Fruit fly (Drosophila melanogaster): ENCODE results near the gene CG31176.

The CG31176 gene

DNA sequence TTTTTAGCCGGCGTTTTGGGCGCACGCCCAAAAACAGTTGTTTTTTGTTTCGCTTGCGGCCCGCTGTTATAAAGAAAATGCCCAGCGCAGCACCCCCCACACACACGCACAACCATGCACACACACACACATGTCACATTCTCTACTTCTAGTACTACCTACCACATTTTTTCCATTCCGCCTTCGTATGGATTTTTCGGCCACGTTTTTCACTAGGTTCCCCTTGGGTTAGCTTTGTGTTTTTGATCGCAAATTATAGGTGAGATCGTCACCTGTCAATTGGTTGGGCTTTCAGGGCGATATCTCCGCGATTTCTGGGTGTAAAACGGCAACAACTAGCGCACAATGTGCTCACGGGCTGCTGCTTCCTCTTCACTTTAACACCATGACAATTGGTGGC lies 59.4 kb downstream of the CG31176 start:
- no peak for TF ChIP-seq h (optimal IDR thresholded peaks at IDR 0.05)
- TF ChIP-seq insv (optimal IDR thresholded peaks at IDR 0.05), result no peak
- no peak for TF ChIP-seq Sin3A (optimal IDR thresholded peaks at IDR 0.05)
- no peak for TF ChIP-seq Myc (optimal IDR thresholded peaks at IDR 0.05)
- TF ChIP-seq psq (optimal IDR thresholded peaks at IDR 0.05), result no peak
- no peak for TF ChIP-seq ttk (optimal IDR thresholded peaks at IDR 0.05)

DNA sequence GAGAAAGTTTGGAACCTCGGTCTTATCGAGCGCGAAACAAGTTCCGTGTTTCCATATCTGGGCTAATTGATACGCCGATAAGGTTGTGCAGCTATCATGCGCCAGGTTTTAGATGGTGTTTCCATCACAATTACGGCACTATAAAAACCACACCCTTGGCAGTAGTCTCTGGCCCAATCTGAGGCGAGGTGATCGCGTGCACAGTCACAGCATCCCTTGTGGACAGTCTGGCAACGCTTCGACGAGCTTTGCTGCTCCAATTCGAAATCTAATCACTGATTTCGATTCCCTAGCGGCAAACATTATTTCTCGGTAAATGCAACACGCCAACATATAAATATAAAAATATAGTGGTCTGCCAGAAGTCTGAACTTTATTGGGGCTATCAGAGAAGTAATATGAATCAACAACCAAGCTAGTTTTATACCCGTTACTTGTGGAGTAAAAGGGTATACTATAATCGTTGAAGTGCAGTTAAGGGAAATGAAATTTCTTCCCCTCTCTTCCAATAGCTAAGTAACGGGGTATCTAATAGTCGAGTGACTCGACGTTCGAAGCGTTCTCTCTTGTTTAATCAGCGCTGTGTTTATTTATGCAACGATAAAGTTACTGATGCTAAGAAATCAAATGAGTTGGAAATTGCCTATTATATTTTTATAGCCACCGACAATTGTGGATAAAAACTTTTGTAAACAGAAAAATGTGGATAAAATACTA lies 60.5 kb downstream of the CG31176 start:
- TF ChIP-seq Sin3A (optimal IDR thresholded peaks at IDR 0.05) (no peak), ttk (optimal IDR thresholded peaks at IDR 0.05) (no peak), psq (optimal IDR thresholded peaks at IDR 0.05) (no peak), h (optimal IDR thresholded peaks at IDR 0.05) (no peak), Myc (optimal IDR thresholded peaks at IDR 0.05) (no peak), insv (optimal IDR thresholded peaks at IDR 0.05) (no peak)

DNA sequence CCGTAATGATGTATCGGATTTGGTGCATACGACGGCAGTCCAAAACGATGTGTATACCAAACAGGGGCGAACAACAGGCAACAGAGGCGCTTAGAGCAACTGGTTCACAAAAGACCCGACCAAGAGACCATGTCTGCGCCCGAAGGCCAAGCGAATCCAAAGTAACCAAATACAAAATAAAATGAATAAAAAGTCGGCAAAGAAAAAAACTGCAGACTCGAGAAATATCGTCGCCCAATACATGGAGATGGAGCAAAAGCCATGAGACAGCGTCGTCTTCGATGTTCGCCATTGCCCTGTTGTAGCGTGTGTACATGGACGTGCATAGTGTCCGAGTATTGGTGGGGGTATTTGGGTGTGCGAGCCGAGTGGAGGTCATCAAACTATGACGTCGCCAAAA lies 61.2 kb downstream of the CG31176 start:
- no peak for TF ChIP-seq Myc (optimal IDR thresholded peaks at IDR 0.05)
- no peak for TF ChIP-seq ttk (optimal IDR thresholded peaks at IDR 0.05)
- TF ChIP-seq insv (optimal IDR thresholded peaks at IDR 0.05), result no peak
- TF ChIP-seq psq (optimal IDR thresholded peaks at IDR 0.05), result no peak
- TF ChIP-seq Sin3A (optimal IDR thresholded peaks at IDR 0.05), result no peak
- no peak for TF ChIP-seq h (optimal IDR thresholded peaks at IDR 0.05)

DNA sequence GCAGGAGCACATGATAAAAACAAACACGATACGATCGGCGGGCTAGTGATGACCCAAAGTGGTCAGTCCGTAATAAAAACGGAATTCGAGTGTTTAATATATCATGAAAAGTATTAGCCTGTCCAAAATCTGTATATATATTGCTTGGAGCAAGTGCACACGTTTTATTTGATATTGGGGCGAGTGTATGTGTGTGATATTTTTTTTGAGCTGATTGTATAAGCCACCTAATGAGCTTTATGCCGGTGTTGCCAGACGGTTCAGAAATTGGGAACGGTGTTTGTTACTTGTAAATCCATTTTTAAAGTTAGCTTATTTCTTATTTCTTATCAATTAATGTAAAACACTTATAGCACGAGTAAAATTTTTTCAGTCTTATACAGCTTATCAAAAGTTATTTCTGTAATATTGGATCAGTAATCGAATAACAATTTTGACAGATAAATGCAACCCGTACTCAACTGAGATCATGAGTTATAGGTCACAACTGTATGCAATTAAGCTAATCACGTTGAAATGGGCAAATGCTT lies 61.9 kb downstream of the CG31176 start:
- TF ChIP-seq psq (optimal IDR thresholded peaks at IDR 0.05) (no peak), insv (optimal IDR thresholded peaks at IDR 0.05) (no peak), Sin3A (optimal IDR thresholded peaks at IDR 0.05) (no peak), ttk (optimal IDR thresholded peaks at IDR 0.05) (no peak), Myc (optimal IDR thresholded peaks at IDR 0.05) (no peak), h (optimal IDR thresholded peaks at IDR 0.05) (no peak)

DNA sequence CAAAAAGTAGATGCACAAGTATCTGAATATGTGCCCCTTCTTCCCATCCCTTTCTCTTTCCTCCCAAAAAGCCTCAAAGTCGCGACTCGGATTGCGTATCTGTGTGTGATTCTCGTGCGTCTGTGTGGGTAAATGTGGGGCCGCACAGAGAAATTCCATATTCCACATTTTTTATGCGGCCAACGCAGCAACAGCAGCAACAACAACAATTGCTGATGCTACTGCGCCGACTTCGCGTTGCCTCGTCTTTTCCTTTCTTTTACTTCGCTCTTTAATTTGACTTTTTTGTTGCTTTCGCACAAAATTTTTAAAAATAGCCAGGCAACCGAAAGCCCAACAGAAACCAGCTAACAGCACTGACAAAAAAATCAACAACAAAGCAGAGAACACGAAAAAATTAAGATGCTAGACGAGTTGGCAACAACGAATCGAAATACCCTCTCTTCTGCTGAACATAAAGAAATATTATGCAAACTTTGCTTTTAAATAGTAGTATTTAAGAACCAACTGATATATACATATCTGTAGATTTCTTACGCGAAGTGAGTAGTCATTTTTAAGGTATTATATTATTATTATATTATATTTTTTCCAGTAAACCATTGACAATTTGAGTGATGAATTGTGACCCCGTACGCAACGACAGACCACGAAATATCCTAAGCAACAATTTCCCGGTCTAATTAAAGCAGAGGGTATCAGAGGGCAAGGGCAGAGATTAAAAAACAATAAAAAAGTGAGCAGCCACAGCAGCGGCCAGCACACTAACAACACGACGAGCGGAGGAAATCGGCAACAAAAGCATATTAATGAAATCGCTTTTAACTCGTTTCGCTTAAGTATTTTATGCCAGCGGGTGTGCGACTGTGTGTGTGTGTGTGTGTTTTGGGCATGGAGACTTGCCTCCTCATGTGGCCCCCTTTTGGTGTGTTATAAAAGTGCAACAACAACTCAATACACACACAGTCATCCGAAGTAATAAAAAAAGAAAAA lies 62.7 kb downstream of the CG31176 start:
- TF ChIP-seq Sin3A (optimal IDR thresholded peaks at IDR 0.05) (no peak), Myc (optimal IDR thresholded peaks at IDR 0.05) (no peak), h (optimal IDR thresholded peaks at IDR 0.05) (no peak), ttk (optimal IDR thresholded peaks at IDR 0.05) (no peak), psq (optimal IDR thresholded peaks at IDR 0.05) (no peak), insv (optimal IDR thresholded peaks at IDR 0.05) (no peak)

DNA sequence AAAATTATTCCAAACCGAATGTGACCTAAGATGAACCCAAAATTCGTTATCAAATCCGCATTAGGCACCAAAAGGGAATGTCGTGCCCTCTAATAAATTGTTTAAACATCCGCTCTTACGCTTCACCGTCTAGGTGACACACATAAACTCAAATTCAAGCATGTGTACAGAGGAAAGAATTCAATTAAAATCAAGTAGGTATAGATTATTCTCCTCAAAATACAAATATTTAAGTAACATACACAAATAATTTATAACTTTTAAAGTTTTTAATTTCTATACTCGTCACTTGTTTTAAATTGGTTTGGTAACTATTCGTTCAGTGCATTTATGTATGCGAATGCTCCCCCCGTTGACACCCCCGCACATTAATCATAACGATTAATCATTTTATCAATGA lies 64.1 kb downstream of the CG31176 start:
- no peak for TF ChIP-seq insv (optimal IDR thresholded peaks at IDR 0.05)
- no peak for TF ChIP-seq h (optimal IDR thresholded peaks at IDR 0.05)
- TF ChIP-seq Myc (optimal IDR thresholded peaks at IDR 0.05), result no peak
- TF ChIP-seq ttk (optimal IDR thresholded peaks at IDR 0.05), result no peak
- no peak for TF ChIP-seq Sin3A (optimal IDR thresholded peaks at IDR 0.05)
- no peak for TF ChIP-seq psq (optimal IDR thresholded peaks at IDR 0.05)

DNA sequence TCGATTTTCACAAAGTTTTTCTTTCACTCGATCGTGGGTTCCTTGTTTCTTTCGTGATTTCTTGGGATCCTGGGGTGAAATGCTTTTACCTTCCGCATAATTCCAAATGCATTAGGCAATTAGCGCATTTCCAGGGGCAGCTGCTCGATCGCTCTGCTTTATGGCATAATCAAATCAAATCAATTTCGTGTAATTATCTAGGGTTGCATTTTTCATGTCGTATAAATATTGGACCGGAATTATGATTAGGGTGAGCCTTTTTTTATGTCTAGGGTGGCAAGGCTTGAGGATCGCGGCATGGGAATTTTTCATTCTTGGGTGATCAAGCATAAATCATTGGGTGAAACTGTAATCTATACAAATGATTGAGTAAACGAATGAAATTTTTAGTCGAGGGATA lies 64.7 kb downstream of the CG31176 start:
- TF ChIP-seq psq (optimal IDR thresholded peaks at IDR 0.05), result no peak
- no peak for TF ChIP-seq Myc (optimal IDR thresholded peaks at IDR 0.05)
- TF ChIP-seq h (optimal IDR thresholded peaks at IDR 0.05), result no peak

DNA sequence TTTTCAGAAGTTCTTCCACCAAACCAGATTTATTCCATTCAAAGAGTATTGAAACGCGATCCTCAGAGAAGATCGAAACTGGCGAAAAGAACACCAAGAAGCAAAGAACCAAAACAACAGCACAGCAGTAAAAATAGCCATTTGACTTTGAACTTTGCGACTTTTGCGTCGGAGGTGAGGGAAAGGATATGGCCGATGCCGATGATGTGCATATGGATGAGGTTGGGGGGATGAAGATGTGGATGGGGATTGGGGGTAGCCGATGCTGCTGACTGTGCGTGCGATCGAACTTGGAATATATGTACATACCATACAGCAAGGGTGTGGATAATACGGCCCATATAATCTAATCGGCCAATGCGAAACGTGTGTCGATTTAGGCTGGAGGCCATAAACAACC lies 66.0 kb downstream of the CG31176 start:
- TF ChIP-seq ttk (optimal IDR thresholded peaks at IDR 0.05), result no peak
- no peak for TF ChIP-seq Sin3A (optimal IDR thresholded peaks at IDR 0.05)
- no peak for TF ChIP-seq psq (optimal IDR thresholded peaks at IDR 0.05)
- no peak for TF ChIP-seq h (optimal IDR thresholded peaks at IDR 0.05)
- TF ChIP-seq insv (optimal IDR thresholded peaks at IDR 0.05), result no peak
- TF ChIP-seq Myc (optimal IDR thresholded peaks at IDR 0.05), result no peak

DNA sequence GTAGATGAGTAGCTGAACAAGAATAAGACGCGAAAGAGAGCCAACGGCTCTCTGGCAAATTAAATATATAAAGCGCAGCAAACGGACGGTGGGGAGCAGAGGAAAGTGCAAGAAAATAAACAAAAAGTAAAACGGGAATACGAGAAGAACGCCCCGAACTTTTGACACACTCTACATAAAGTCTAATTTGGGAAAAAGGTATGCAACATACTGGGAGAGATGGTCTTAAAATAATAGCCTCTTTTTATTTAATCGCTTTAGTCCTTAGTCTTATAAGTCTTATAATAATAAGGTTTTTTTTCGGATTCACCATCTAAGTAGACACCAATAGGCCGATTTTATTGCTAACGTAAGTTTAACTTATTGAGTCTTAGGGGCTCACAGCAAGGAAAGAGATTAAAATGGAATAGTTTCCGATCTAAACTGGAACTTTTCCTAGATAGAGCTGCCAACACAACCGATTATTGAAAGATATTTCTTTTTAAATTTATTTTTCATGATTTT lies 66.5 kb downstream of the CG31176 start:
- TF ChIP-seq Myc (optimal IDR thresholded peaks at IDR 0.05) (no peak), insv (optimal IDR thresholded peaks at IDR 0.05) (no peak)

DNA sequence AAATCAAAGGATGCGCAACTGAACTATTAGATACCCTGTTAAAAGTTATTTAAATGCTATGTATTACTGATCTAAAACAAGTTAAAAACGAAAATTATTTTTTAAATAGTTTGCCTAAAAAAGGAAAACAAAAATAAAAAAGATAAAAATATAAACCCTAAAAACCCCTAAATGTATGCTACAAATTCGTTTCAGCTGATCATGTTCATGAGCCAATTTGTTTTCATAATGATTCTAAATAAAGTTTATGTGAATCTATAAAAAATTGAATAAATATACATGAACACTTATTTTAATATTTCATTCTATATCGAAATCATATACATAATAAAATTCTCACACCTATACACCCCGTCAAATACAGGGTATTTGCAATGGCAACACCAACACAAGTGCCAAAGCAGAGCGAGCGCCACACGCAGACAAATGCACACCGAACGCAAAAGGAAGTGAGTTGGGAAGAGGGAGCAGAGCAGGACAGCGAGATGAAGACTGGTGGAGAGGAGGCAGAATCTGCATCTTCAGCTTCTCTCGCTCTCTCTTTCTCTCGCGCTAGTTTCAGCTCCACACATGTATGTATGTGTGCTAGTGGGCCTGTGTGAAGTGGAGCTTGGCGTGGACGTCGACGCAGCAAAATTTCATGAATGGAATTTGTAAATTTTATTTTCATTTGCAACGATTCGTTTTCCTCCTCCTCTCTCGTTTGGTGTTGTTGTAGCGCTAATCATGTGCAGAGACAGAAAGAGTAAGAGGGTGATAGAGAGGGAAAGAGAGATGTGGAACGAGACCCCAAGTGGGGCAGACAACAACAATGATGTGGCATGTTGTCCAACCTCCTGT lies 68.2 kb downstream of the CG31176 start:
- TF ChIP-seq psq (optimal IDR thresholded peaks at IDR 0.05), result no peak
- no peak for TF ChIP-seq Myc (optimal IDR thresholded peaks at IDR 0.05)
- TF ChIP-seq h (optimal IDR thresholded peaks at IDR 0.05), result no peak
- TF ChIP-seq Sin3A (optimal IDR thresholded peaks at IDR 0.05), result no peak
- no peak for TF ChIP-seq ttk (optimal IDR thresholded peaks at IDR 0.05)
- TF ChIP-seq insv (optimal IDR thresholded peaks at IDR 0.05), result no peak

DNA sequence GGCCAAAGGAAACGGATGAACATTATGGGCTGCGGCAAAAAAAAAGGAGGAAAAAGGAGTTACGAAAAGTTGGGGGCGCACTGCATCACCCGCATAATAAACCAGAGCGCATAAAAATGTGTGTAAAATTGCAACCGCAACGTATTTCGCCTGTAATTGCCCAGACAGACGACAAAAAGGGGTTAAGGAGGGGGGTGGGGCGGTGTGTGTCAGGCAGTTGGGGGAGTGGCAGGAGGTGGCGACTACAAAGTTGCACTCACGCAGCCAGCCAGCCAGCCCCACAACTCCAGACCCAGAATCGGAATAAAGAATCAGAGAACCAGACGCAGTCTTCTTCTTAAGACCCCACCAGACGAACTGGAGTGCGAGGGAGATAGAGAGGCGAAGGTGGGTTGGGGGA lies 69.0 kb downstream of the CG31176 start:
- TF ChIP-seq insv (optimal IDR thresholded peaks at IDR 0.05) (no peak), ttk (optimal IDR thresholded peaks at IDR 0.05) (no peak), h (optimal IDR thresholded peaks at IDR 0.05) (no peak), Sin3A (optimal IDR thresholded peaks at IDR 0.05) (no peak), Myc (optimal IDR thresholded peaks at IDR 0.05) (no peak), psq (optimal IDR thresholded peaks at IDR 0.05) (no peak)

Measured in Kc167 (cell line).